Fruit fly (Drosophila melanogaster) S2 (cell line): ENCODE results near the gene RpS10b.

ENCODE experiments used
- CG8478 ChIP-seq: fragments of >200 bp; optimal IDR thresholded peaks from 2 replicates; lab custom pipeline; 2018
- CTCF ChIP-seq, 2 experiments: fragments of >200 bp; optimal IDR thresholded peaks; 2 replicates each; lab custom pipeline; 2018

RpS10b gene

DNA sequence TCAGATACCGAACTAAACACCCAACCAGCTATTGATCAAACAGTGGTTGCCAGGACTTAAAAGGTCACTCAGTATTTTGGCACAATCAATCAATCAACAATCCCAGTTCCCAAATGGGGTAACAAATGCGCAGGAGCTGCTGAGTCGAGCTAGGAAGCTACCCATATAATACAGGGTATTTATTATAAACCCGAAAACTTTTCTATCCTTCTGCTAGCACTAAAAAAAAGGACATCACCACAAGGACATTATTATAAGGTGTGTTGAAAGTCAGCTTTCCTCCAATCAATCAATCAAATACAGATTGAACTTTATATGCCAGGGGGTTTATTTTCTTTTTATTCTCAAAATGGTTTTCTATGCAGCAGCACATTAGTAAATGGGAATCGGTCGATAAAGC, 23.3 kb downstream of the RpS10b start, which contains the start of gene CG14221:
Gene CG14221 (minus strand): TSS at position 101 of the 400 bp plus-strand sequence.
- no peak for TF ChIP-seq CG8478 (lab: Kevin White, UChicago)
- no peak for TF ChIP-seq CTCF (optimal IDR thresholded peaks at IDR 0.05; lab: Kevin White, UChicago)

DNA sequence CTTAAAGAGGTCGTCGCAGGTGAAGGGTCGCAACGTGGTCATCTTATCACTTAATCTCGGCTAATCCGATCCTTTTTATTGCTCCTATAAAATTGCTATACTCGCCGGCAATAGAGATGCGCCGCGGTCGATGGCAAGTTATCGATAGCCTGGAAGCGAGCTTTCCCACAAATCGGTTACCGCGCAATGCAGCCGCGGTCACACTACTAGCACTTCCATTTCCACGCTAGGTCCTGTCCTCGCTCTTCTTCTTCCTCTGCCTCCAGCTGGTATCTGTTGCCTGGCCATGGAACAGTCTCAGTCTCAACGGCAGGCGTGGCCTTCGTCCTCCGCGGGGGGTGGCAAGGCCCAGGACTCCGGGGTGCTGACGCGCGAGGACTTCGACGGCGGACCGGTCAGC, 25.1 kb downstream of the RpS10b start, which contains the start of the genes Naa20A and MKP-4:
Gene Naa20A (minus strand): TSS at position 151 of the 400 bp plus-strand sequence.
Gene MKP-4 (plus strand): TSS at position 191 of the 400 bp plus-strand sequence.
- TF ChIP-seq CTCF (optimal IDR thresholded peaks at IDR 0.05; lab: Kevin White, UChicago) (no peak), CG8478 (lab: Kevin White, UChicago) (no peak)

DNA sequence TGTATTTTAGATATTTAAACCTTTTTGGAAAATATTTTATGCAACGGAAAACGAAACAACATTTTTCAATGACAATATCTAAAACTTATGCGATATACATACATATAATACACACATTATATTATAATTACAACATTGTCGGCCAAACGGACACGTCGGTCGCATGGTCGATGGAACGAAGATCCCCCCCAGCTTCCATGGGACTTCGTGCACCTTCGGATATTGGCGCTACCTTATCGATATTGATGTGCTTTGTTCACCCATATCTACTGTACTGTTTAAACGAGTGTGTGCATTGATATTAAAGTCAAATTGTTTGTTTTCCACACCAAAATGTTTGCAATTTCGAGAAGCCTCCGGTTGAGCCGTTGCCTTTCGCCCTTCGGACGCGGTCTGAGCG, 27.6 kb downstream of the RpS10b start, which contains the start of gene CG14212:
Gene CG14212 (plus strand): TSS at position 301 of the 400 bp plus-strand sequence.
- TF ChIP-seq CTCF (optimal IDR thresholded peaks at IDR 0.05; lab: Kevin White, UChicago) (no peak), CG8478 (lab: Kevin White, UChicago) (no peak)

DNA sequence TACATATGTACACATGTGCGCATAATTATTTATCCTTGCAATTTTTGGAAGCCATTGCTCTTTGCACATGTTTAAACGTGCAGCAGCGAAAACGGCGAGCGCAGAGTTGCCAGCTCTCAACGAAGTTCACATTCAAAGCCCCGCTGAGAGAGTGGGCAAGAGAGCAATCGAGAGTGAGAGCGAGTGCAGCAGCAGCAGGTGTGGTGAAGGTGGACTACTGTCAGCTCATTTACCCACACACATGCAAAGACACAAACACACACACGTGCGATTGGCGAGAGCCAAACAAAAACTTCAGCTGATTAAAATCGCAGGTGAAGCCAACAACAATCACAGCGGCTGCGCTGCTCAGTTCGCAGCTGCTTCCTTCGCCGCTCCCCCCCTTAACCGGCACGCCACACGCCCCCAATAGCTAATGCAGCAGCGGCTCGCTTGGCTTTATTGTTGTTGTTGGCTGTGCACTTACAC, 33.6 kb downstream of the RpS10b start:
- no peak for TF ChIP-seq CG8478 (lab: Kevin White, UChicago)
- no peak for TF ChIP-seq CTCF (optimal IDR thresholded peaks at IDR 0.05; lab: Kevin White, UChicago)

DNA sequence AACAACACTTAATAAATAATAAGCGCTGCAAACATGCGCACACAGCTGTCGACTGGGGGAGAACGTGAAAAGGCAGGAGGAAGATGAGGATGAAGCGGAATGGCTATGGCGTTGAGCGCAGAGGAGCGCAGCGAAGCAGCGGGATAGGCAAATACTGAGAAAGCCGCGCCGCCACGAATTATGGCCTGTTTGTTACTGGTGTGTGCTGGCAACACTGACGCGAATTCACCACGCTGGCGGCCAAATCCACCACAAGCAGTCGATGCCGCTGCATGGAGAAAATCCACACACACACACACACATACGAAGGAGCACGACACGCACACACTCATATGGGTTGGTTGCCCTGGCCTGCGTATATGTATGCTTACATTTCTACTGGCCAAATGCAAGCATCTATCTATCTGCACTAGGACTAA, 39.2 kb downstream of the RpS10b start:
- no peak for TF ChIP-seq CG8478 (lab: Kevin White, UChicago)
- no peak for TF ChIP-seq CTCF (optimal IDR thresholded peaks at IDR 0.05; lab: Kevin White, UChicago)

DNA sequence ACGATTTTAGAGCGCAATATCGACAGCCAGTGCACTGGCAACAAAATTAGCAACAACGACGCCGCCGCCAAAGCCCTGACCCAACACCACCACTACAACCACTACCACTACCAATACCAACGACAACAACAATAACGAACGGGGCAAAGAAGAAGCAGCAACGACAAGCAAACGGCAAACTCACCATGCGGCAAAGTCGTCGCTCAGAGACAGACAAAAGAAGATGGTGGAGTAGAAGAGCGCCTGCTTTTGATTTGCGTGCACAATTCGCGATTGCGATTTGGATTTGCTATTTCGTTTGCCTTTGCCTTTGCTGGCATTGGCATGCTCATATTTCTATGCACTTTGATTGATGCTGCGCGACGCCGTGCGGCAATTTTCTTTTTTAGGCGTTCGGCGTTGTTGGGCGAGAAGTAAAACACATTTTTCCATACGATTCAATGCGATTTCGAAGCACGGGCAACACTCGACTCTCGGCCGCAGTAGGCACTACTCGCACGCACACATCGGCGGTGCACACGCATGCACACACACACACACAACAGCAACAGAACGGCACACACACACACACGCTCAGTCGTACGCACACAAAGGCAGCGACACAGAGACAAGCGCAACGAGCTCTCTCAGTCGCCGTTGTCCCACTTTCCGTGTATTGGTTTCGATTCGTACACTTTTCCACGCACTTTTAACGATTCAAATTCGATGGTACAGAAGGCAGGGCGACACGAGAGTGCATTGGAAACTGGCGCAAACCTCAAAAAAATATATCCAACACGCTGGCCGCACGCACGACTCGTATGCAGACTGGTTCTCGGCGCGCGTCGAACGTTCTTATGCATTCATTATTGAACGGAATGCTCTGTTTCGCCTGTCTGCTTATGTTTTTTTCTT, 39.9 kb downstream of the RpS10b start:
- TF ChIP-seq CTCF (optimal IDR thresholded peaks at IDR 0.05; lab: Kevin White, UChicago): no peak
- TF ChIP-seq CG8478 (lab: Kevin White, UChicago): peak; percentile 53

DNA sequence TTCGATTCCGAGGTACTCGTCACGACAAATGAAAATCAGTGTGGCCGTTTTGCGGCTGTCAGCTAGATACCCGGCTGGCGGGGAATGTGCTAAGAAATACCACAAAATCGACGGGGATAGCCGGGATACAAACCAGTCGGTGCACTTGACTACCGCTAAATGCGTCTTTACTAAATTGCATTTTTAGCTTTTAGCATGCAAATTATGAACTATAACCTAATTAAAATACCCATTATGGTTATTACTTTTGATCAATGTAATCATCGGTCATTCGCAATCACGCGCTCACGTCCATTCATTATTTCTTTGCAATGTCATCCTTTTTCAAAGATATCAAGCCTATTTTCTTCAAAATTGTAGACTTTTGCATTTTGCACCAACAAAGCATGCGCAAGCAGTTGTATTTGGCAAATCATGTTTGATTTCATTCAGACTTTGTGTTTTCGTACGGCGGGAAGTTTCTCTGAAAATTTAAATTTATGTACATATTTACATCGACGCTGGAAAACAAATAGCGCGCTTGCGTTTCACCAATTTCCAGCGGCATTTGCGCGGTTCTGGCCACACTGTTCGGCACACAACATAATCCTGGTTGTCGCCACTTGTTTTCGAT, 40.6 kb downstream of the RpS10b start, which contains the start of gene Rcd-1:
Gene Rcd-1 (plus strand): TSS at position 440 of the 613 bp plus-strand sequence.
- TF ChIP-seq CTCF (optimal IDR thresholded peaks at IDR 0.05; lab: Kevin White, UChicago): peak; percentile 19 to 48
- TF ChIP-seq CG8478 (lab: Kevin White, UChicago): no peak

DNA sequence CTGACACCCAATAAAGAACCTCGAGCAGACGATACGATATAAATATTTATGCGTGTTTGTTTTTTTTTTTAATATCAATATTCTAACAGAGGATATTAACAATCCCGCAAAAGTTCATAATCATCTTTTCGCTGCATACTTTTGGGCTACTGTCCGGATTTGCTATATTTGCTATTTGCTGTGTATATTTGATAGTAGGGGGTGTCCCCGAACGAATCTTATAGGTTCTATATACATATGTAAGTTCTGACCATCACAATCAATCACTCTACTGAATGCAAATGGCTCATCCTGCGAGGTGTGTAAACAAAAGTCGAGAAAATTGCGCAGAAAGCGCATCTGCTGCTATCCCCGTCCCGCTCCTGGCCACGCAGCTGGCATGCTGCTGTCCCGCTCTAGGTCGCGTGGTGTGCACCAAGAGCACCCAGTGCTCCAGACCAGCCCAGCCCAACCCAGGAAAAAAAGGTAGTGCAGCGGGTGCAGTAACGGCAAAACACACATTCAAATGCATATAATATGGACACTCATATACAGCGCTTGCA, 42.9 kb downstream of the RpS10b start:
- TF ChIP-seq CTCF (optimal IDR thresholded peaks at IDR 0.05; lab: Kevin White, UChicago): no peak
- TF ChIP-seq CG8478 (lab: Kevin White, UChicago): no peak

DNA sequence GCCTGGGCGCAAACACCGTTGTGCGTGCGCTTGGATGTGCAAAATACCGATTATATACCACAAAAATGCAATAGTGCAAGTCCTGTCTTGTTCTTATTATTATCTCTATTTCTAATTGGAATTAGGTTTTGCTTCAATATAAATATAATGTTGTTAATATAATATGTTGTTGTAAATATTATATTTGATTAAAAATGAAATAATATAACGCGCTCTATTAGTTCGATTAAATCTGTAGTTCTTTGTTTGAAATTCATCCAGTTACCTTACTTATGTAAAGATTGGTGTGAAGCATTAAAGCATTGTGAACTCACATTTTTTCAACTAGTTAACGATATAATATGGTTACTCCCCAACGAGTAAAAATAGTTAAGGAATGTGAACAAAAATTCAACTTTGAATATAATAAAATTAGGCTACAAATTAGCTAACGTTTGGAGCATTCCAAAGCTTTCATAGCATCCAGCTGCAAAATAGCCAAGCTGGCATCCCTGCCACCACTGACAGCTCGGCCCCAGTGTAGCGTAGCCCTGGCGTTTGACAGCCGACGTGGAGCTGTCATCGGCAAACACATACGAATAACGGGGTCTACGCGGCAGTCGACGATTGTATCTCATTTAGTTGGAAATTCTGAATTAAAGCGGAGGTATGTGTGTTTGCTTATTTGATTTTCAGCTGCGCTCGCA, 45.1 kb downstream of the RpS10b start, which contains the start of the genes CG12237 and Sec61gamma:
Gene CG12237 (minus strand): TSS at position 51 of the 686 bp plus-strand sequence.
Gene Sec61gamma (plus strand): TSS at position 509 of the 686 bp plus-strand sequence.
- TF ChIP-seq CTCF (optimal IDR thresholded peaks at IDR 0.05; lab: Kevin White, UChicago) (no peak), CG8478 (lab: Kevin White, UChicago) (no peak)

DNA sequence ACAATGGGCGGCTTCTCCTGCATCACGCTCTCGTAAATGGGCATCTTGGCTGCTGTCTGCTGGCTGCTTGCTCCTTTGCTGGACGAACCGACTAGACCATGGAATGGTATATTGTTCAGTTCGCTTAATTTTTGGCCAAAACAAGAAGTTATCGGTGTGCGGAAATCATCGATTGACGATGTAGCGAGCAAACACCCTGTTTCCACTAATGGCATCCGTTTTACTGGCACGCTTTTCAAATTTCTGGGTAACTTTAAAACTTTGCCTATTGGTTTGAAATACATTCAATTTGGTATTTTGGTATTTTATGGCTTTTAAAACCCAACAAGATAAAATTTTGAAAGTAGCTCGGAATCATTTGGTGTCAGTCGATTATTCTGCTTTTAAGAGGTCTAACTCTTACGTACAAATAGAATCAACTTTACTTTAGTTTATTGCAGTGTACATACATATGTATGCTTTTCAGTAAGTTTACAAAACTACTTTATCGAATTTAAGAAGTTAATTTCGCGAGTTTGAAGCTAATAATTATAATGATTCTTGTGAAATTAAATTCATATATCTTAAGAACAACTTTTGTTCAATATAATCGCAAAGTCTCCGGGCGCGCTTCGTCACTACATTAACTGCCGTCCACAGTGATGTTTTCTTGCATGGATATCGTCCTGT, 48.2 kb downstream of the RpS10b start, which contains the start of gene Arp10:
Gene Arp10 (minus strand): TSS at position 304 of the 669 bp plus-strand sequence.
- TF ChIP-seq CTCF (optimal IDR thresholded peaks at IDR 0.05; lab: Kevin White, UChicago) (no peak), CG8478 (lab: Kevin White, UChicago) (no peak)
